Worm (Caenorhabditis elegans) whole organism, L2 larva: ENCODE measurements around the gene D2007.2.

Experiments
- F13H6.1 ChIP-seq: sonication (generic microtip); optimal IDR thresholded peaks from 2 replicates; lab custom pipeline; 2016; ENCODE audit warnings: missing genetic modification characterization, missing compliant biosample characterization
- R02D3.7 ChIP-seq: fragments of 150-350 bp; optimal IDR thresholded peaks from 2 replicates; lab custom pipeline; 2014; ENCODE audit warnings: missing biosample characterization, missing genetic modification characterization
- aly-2 ChIP-seq: fragments of 150-350 bp; optimal IDR thresholded peaks from 2 replicates; lab custom pipeline; 2014; ENCODE audit warnings: missing biosample characterization, missing genetic modification characterization
- ceh-16 ChIP-seq: fragments of 150-350 bp; optimal IDR thresholded peaks from 2 replicates; lab custom pipeline; 2014; ENCODE audit warnings: missing biosample characterization, missing genetic modification characterization
- ceh-82 ChIP-seq: fragments of 150-350 bp; optimal IDR thresholded peaks from 2 replicates; lab custom pipeline; 2014; ENCODE audit warnings: missing biosample characterization, missing genetic modification characterization
- dmd-4 ChIP-seq: sonication (generic microtip); optimal IDR thresholded peaks from 2 replicates; lab custom pipeline; 2017; ENCODE audit warnings: missing biosample characterization, missing genetic modification characterization
- egl-27 ChIP-seq: sonication (generic microtip); optimal IDR thresholded peaks from 3 replicates; lab custom pipeline; 2017; ENCODE audit warnings: missing biosample characterization, missing genetic modification reagents, missing genetic modification characterization
- fos-1 ChIP-seq: fragments of 150-350 bp; optimal IDR thresholded peaks from 2 replicates; lab custom pipeline; 2014; ENCODE audit warnings: missing biosample characterization, missing genetic modification characterization
- nhr-10 ChIP-seq: sonication (generic microtip); optimal IDR thresholded peaks from 2 replicates; lab custom pipeline; 2017; ENCODE audit warnings: missing biosample characterization, missing genetic modification characterization
- nhr-237 ChIP-seq: fragments of 150-350 bp; optimal IDR thresholded peaks from 2 replicates; lab custom pipeline; 2014; ENCODE audit warnings: missing biosample characterization, missing genetic modification characterization
- nhr-77 ChIP-seq: fragments of 150-350 bp; optimal IDR thresholded peaks from 2 replicates; lab custom pipeline; 2014; ENCODE audit warnings: missing biosample characterization, missing genetic modification characterization
- skn-1 ChIP-seq: sonication (generic microtip); optimal IDR thresholded peaks from 2 replicates; lab custom pipeline; 2017; ENCODE audit warnings: missing biosample characterization, missing genetic modification characterization
- unc-39 ChIP-seq: fragments of 150-350 bp; optimal IDR thresholded peaks from 2 replicates; lab custom pipeline; 2014; ENCODE audit warnings: missing biosample characterization, missing genetic modification characterization
- unc-62 ChIP-seq: fragments of 150-350 bp; optimal IDR thresholded peaks from 2 replicates; lab custom pipeline; 2014; ENCODE audit warnings: missing biosample characterization, missing genetic modification reagents, missing genetic modification characterization

ce11 chrIII:8175263-8175662 is 26.5 kb downstream of the D2007.2 start:
- TF ChIP-seq unc-62 (GFP tag; lab: Kevin White, UChicago) (no peak), F13H6.1 (tag; lab: Kevin White, UChicago) (no peak), ceh-16 (no peak), ceh-82 (no peak), egl-27 (tag; lab: Kevin White, UChicago) (no peak), aly-2 (no peak), fos-1 (tag; lab: Kevin White, UChicago) (no peak), nhr-237 (tag; lab: Kevin White, UChicago) (no peak), R02D3.7 (tag; lab: Kevin White, UChicago) (no peak), dmd-4 (tag; lab: Kevin White, UChicago) (no peak), skn-1 (tag; lab: Kevin White, UChicago) (no peak), unc-39 (tag; lab: Kevin White, UChicago) (no peak), nhr-77 (no peak), nhr-10 (tag; lab: Kevin White, UChicago) (no peak)
